Worm (Caenorhabditis elegans) whole organism, L1 larva: ENCODE measurements around the gene rpap-3.
A peak's percentile ranks its signal among the peaks of the same experiment; 100 is the strongest.

ENCODE experiments used
- Y116A8C.19 ChIP-seq: sonication (generic microtip); optimal IDR thresholded peaks from 2 replicates; lab custom pipeline; 2016; ENCODE audit warnings: missing compliant biosample characterization, missing genetic modification characterization, borderline replicate concordance
- aha-1 ChIP-seq: fragments of 150-350 bp; optimal IDR thresholded peaks from 2 replicates; lab custom pipeline; 2014; ENCODE audit warnings: missing biosample characterization, missing genetic modification characterization
- aly-2 ChIP-seq: fragments of 150-350 bp; optimal IDR thresholded peaks from 2 replicates; lab custom pipeline; 2014; ENCODE audit warnings: missing biosample characterization, missing genetic modification characterization
- blmp-1 ChIP-seq: fragments of 150-350 bp; optimal IDR thresholded peaks from 2 replicates; lab custom pipeline; 2014; ENCODE audit warnings: missing biosample characterization, missing genetic modification characterization
- ceh-82 ChIP-seq, 3 experiments: fragments of 150-350 bp in 1 of 3; sonication (generic microtip) in 2 of 3; optimal IDR thresholded peaks; 2 replicates each; lab custom pipeline; 2014 to 2017; ENCODE audit warnings: missing biosample characterization in 3 of 3, missing genetic modification characterization in 3 of 3
- ceh-90 ChIP-seq: sonication (generic microtip); optimal IDR thresholded peaks from 2 replicates; lab custom pipeline; 2016; ENCODE audit warnings: missing genetic modification characterization, missing compliant biosample characterization
- dpl-1 ChIP-seq, 3 experiments: fragments of 150-350 bp in 2 of 3; sonication (generic microtip) in 1 of 3; optimal IDR thresholded peaks; 2 replicates each; lab custom pipeline; 2014 to 2017; ENCODE audit warnings: missing biosample characterization in 3 of 3, missing genetic modification characterization in 3 of 3, missing genetic modification reagents in 3 of 3
- dsc-1 ChIP-seq: sonication (generic microtip); optimal IDR thresholded peaks from 2 replicates; lab custom pipeline; 2016; ENCODE audit warnings: mild to moderate bottlenecking, missing genetic modification characterization, missing compliant biosample characterization
- efl-1 ChIP-seq, 4 experiments: fragments of 150-350 bp; optimal IDR thresholded peaks in 3 of 4; peaks in 1 of 4; 1 replicate in 1 of 4; 2 replicates in 3 of 4; lab custom pipeline; 2014; ENCODE audit warnings: missing biosample characterization in 2 of 4, missing genetic modification characterization in 2 of 4, missing genetic modification reagents in 2 of 4
- egl-27 ChIP-seq, 2 experiments: fragments of 150-350 bp in 1 of 2; sonication (generic microtip); optimal IDR thresholded peaks; 3 replicates each; lab custom pipeline; 2017 to 2018; ENCODE audit warnings: missing biosample characterization in 2 of 2, missing genetic modification characterization in 2 of 2, missing genetic modification reagents in 2 of 2
- elt-2 ChIP-seq: sonication (generic microtip); optimal IDR thresholded peaks from 2 replicates; lab custom pipeline; 2016; ENCODE audit warnings: missing genetic modification characterization, mild to moderate bottlenecking, inconsistent platforms, missing compliant biosample characterization, missing genetic modification reagents
- elt-3 ChIP-seq, 6 experiments: fragments of 150-350 bp in 1 of 6; sonication (generic microtip); optimal IDR thresholded peaks; 2 replicates each; lab custom pipeline; 2017 to 2018; ENCODE audit warnings: missing biosample characterization in 6 of 6, missing genetic modification characterization in 6 of 6, inconsistent platforms in 1 of 6
- fkh-10 ChIP-seq: sonication (generic microtip); optimal IDR thresholded peaks from 2 replicates; lab custom pipeline; 2017; ENCODE audit warnings: missing biosample characterization, missing genetic modification reagents, missing genetic modification characterization
- fkh-4 ChIP-seq: sonication (generic microtip); optimal IDR thresholded peaks from 2 replicates; lab custom pipeline; 2016; ENCODE audit warnings: missing compliant biosample characterization, missing genetic modification characterization, borderline replicate concordance
- fkh-8 ChIP-seq: sonication (generic microtip); optimal IDR thresholded peaks from 2 replicates; lab custom pipeline; 2016; ENCODE audit warnings: mild to moderate bottlenecking, missing genetic modification characterization, missing compliant biosample characterization
- grh-1 ChIP-seq: fragments of 200-800 bp; sonication (Bioruptor generic); IDR thresholded peaks from 2 replicates; pipeline ENCODE4 v1.3.6; 2022; ENCODE audit warnings: missing genetic modification reagents, missing genetic modification characterization, missing compliant biosample characterization
- hlh-4 ChIP-seq: sonication (generic microtip); optimal IDR thresholded peaks from 2 replicates; lab custom pipeline; 2016; ENCODE audit warnings: mild to moderate bottlenecking, missing genetic modification characterization, missing compliant biosample characterization
- isw-1 ChIP-seq: fragments of 200-800 bp; sonication (Bioruptor generic); IDR thresholded peaks from 2 replicates; pipeline ENCODE4 v1.3.6; 2022; ENCODE audit warnings: missing genetic modification characterization, missing compliant biosample characterization
- jun-1 ChIP-seq: fragments of 150-350 bp; optimal IDR thresholded peaks from 2 replicates; lab custom pipeline; 2014; ENCODE audit warnings: missing biosample characterization, missing genetic modification reagents, missing genetic modification characterization
- lin-15B ChIP-seq: fragments of 150-350 bp; sonication (generic microtip); optimal IDR thresholded peaks from 3 replicates; lab custom pipeline; 2014; ENCODE audit warnings: missing biosample characterization, missing genetic modification characterization
- lsy-2 ChIP-seq, 2 experiments: fragments of 150-350 bp; optimal IDR thresholded peaks; 2 replicates each; lab custom pipeline; 2014; ENCODE audit warnings: missing biosample characterization in 2 of 2, missing genetic modification characterization in 2 of 2
- mab-9 ChIP-seq: fragments of 200-800 bp; sonication (Bioruptor generic); IDR thresholded peaks from 2 replicates; pipeline ENCODE4 v1.3.6; 2022; ENCODE audit warnings: missing genetic modification reagents, missing genetic modification characterization, missing compliant biosample characterization
- mdl-1 ChIP-seq, 2 experiments: fragments of 150-350 bp; optimal IDR thresholded peaks; 2 replicates each; lab custom pipeline; 2014 to 2017; ENCODE audit warnings: missing biosample characterization in 2 of 2, missing genetic modification characterization in 2 of 2, inconsistent platforms in 1 of 2
- nhr-12 ChIP-seq: sonication (generic microtip); optimal IDR thresholded peaks from 2 replicates; lab custom pipeline; 2017; ENCODE audit warnings: missing biosample characterization, missing genetic modification characterization
- nhr-19 ChIP-seq: fragments of 200-800 bp; sonication (Bioruptor generic); conservative IDR thresholded peaks from 2 replicates; pipeline ENCODE4 v1.3.6; 2022; ENCODE audit warnings: missing genetic modification characterization, missing compliant biosample characterization
- nhr-20 ChIP-seq: sonication (generic microtip); optimal IDR thresholded peaks from 2 replicates; lab custom pipeline; 2016; ENCODE audit warnings: mild to moderate bottlenecking, missing genetic modification characterization, missing compliant biosample characterization
- nhr-237 ChIP-seq: fragments of 150-350 bp; optimal IDR thresholded peaks from 2 replicates; lab custom pipeline; 2014; ENCODE audit warnings: missing biosample characterization, missing genetic modification characterization
- nhr-47 ChIP-seq: sonication (generic microtip); optimal IDR thresholded peaks from 2 replicates; lab custom pipeline; 2016; ENCODE audit warnings: mild to moderate bottlenecking, missing genetic modification characterization, moderate library complexity, missing compliant biosample characterization
- pqm-1 ChIP-seq: sonication (generic microtip); optimal IDR thresholded peaks from 3 replicates; lab custom pipeline; 2017; ENCODE audit warnings: missing biosample characterization, missing genetic modification characterization
- rnt-1 ChIP-seq: sonication (generic microtip); optimal IDR thresholded peaks from 2 replicates; lab custom pipeline; 2016; ENCODE audit warnings: mild to moderate bottlenecking, missing genetic modification characterization, moderate library complexity, missing compliant biosample characterization
- skn-1 ChIP-seq: fragments of 150-350 bp; optimal IDR thresholded peaks from 2 replicates; lab custom pipeline; 2014; ENCODE audit warnings: missing biosample characterization, missing genetic modification characterization
- snu-23 ChIP-seq: sonication (generic microtip); optimal IDR thresholded peaks from 2 replicates; lab custom pipeline; 2016; ENCODE audit warnings: missing genetic modification characterization, missing compliant biosample characterization
- sox-4 ChIP-seq: sonication (generic microtip); optimal IDR thresholded peaks from 2 replicates; lab custom pipeline; 2016; ENCODE audit warnings: missing genetic modification characterization, missing compliant biosample characterization
- unc-130 ChIP-seq: fragments of 150-350 bp; optimal IDR thresholded peaks from 2 replicates; lab custom pipeline; 2017; ENCODE audit warnings: missing biosample characterization, missing genetic modification characterization, inconsistent platforms
- unc-98 ChIP-seq: fragments of 200-800 bp; sonication (Bioruptor generic); IDR thresholded peaks from 2 replicates; pipeline ENCODE4 v1.3.6; 2022; ENCODE audit warnings: missing genetic modification characterization, missing compliant biosample characterization
- vab-15 ChIP-seq: sonication (generic microtip); optimal IDR thresholded peaks from 2 replicates; lab custom pipeline; 2017; ENCODE audit warnings: missing genotype, mild to moderate bottlenecking, missing genetic modification characterization, missing compliant biosample characterization
- zag-1 ChIP-seq: fragments of 150-350 bp; optimal IDR thresholded peaks from 2 replicates; lab custom pipeline; 2014; ENCODE audit warnings: missing biosample characterization, missing genetic modification characterization
- ztf-11 ChIP-seq, 2 experiments: sonication (generic microtip); optimal IDR thresholded peaks; 2 replicates each; lab custom pipeline; 2016 to 2017; ENCODE audit warnings: missing genetic modification characterization in 2 of 2, missing biosample characterization in 1 of 2, missing compliant biosample characterization in 1 of 2

rpap-3 gene

ce11 chrIV:7815683-7816183 is 37.0 kb upstream of the rpap-3 start, which contains the start of gene cdgs-1 (continued):
- TF ChIP-seq aly-2 (tag; lab: Kevin White, UChicago) = no peak
- peak; percentile 23 for TF ChIP-seq rnt-1
- TF ChIP-seq zag-1 (tag; lab: Kevin White, UChicago) = no peak
- peak; percentile 2 for TF ChIP-seq fkh-8 (tag; lab: Kevin White, UChicago)
- TF ChIP-seq isw-1 = no peak
- TF ChIP-seq ceh-82 (tag; optimal IDR thresholded peaks at IDR 0.05; lab: Kevin White, UChicago) = peak in 1 of 3 experiments; percentile 57
- TF ChIP-seq efl-1 (optimal IDR thresholded peaks at IDR 0.05; lab: Kevin White, UChicago) = peak; percentile 46 to 57
- peak; percentile 40 to 88 for TF ChIP-seq efl-1 (GFP tag; optimal IDR thresholded peaks at IDR 0.05 in 1 of 2; lab: Kevin White, UChicago)
- TF ChIP-seq jun-1 (tag; lab: Kevin White, UChicago) = no peak
- no peak for TF ChIP-seq nhr-12
- TF ChIP-seq skn-1 (tag; lab: Kevin White, UChicago) = peak; percentile 21
- no peak for TF ChIP-seq ceh-90 (tag; lab: Kevin White, UChicago)
- no peak for TF ChIP-seq sox-4 (tag; lab: Kevin White, UChicago)
- TF ChIP-seq nhr-47 = peak; percentile 29
- peak; percentile 12 for TF ChIP-seq dsc-1 (tag; lab: Kevin White, UChicago)
- peak; percentile 65 for TF ChIP-seq fkh-10 (GFP tag; lab: Kevin White, UChicago)
- TF ChIP-seq mab-9 (GFP tag; lab: Robert Waterston, UW) = no peak
- TF ChIP-seq nhr-19 (GFP tag; lab: Robert Waterston, UW) = no peak
- peak; percentile 70 for TF ChIP-seq snu-23 (GFP tag; lab: Kevin White, UChicago)
- no peak for TF ChIP-seq fkh-4 (tag; lab: Kevin White, UChicago)
- TF ChIP-seq unc-130 (tag; lab: Kevin White, UChicago) = no peak
- TF ChIP-seq elt-2 (tag; lab: Kevin White, UChicago) = no peak
- peak; percentile 45 to 70 for TF ChIP-seq lsy-2 (tag; optimal IDR thresholded peaks at IDR 0.05; lab: Kevin White, UChicago)
- no peak for TF ChIP-seq ztf-11 (tag; optimal IDR thresholded peaks at IDR 0.05; lab: Kevin White, UChicago)
- peak; percentile 73 for TF ChIP-seq nhr-20 (tag; lab: Kevin White, UChicago)
- TF ChIP-seq egl-27 (tag; optimal IDR thresholded peaks at IDR 0.05; lab: Kevin White, UChicago) = no peak
- TF ChIP-seq elt-3 (tag; optimal IDR thresholded peaks at IDR 0.05; lab: Kevin White, UChicago) = peak in 1 of 6 experiments; percentile 5
- TF ChIP-seq unc-98 (GFP tag; lab: Robert Waterston, UW) = no peak
- no peak for TF ChIP-seq lin-15B (tag; lab: Kevin White, UChicago)
- TF ChIP-seq pqm-1 = no peak
- TF ChIP-seq dpl-1 (GFP tag; optimal IDR thresholded peaks at IDR 0.05; lab: Kevin White, UChicago) = peak; percentile 36 to 41 (median 36)
- no peak for TF ChIP-seq vab-15 (tag; lab: Kevin White, UChicago)
- TF ChIP-seq mdl-1 (tag; optimal IDR thresholded peaks at IDR 0.05; lab: Kevin White, UChicago) = peak in 1 of 2 experiments; percentile 82
- TF ChIP-seq aha-1 (tag; lab: Kevin White, UChicago) = no peak
- no peak for TF ChIP-seq grh-1 (GFP tag; lab: Robert Waterston, UW)
- TF ChIP-seq hlh-4 (tag; lab: Kevin White, UChicago) = no peak
- TF ChIP-seq, all 84 proteins: peak for 25

DNA sequence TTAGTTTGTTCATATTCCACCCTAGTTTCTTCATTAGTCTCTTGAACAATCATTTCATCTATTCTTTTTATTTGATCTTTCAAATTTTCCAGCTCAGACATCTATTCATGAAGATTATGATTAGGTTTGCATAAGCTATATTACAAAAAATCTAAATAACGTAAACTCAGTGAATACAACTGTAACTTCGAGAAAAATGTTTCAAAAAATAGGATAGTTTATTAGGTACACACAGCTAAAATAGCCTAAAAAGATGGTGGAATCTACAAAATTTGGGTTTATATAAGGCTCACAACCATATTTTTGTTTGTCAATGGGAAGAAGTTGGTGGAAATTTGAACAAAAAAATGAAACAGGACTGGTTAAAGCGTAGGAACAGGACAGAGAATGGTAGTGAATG is 33.9 kb upstream of the rpap-3 start, which contains the start of gene zgpa-1:
zgpa-1 (minus strand) TSS at position 101 of the 400 bp plus-strand sequence.
- TF ChIP-seq zag-1 (tag; lab: Kevin White, UChicago) (no peak), nhr-237 (tag; lab: Kevin White, UChicago) (no peak), ztf-11 (tag; optimal IDR thresholded peaks at IDR 0.05; lab: Kevin White, UChicago) (no peak), elt-2 (tag; lab: Kevin White, UChicago) (no peak), jun-1 (tag; lab: Kevin White, UChicago) (no peak)

DNA sequence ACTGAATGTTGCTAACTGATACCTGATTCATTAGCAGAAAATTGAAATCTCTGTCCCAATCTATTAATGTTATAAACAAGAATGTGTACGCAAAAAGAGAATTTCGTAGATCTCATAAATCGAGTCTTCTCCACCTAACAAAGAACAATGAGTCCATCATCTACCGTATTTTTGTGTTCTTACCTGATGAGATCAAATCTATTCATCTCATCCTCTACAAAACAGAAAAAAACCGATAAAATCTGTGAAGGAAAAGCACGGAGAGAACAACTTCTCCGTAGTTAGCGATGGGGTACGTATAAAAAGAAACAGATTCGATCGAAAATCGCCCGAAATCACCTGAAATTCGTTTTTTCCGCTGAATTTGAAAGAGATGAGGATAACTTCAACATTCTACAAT is 29.8 kb upstream of the rpap-3 start, which contains the start of gene C33H5.1:
C33H5.1 (plus strand) TSS at position 330 of the 400 bp plus-strand sequence.
- TF ChIP-seq blmp-1 (tag; lab: Kevin White, UChicago) = peak; percentile 10
- no peak for TF ChIP-seq vab-15 (tag; lab: Kevin White, UChicago)
- TF ChIP-seq efl-1 (optimal IDR thresholded peaks at IDR 0.05; lab: Kevin White, UChicago) = no peak
- TF ChIP-seq efl-1 (GFP tag; optimal IDR thresholded peaks at IDR 0.05 in 1 of 2; lab: Kevin White, UChicago) = peak in 1 of 2 experiments; percentile 53
- TF ChIP-seq Y116A8C.19 (tag; lab: Kevin White, UChicago) = no peak
